Fruit fly (Drosophila melanogaster) whole organism, adult: Measurements from ENCODE around the gene Ugt303B2.

Experiments
- CG5204 ChIP-seq: fragments of 200-800 bp; sonication (Bioruptor generic); optimal IDR thresholded peaks from 2 replicates; lab custom pipeline; 2016; ENCODE audit warnings: missing biosample characterization, missing genetic modification characterization
- cnc ChIP-seq, 2 experiments: fragments of >200 bp; optimal IDR thresholded peaks; 2 replicates each; lab custom pipeline; 2017

DNA sequence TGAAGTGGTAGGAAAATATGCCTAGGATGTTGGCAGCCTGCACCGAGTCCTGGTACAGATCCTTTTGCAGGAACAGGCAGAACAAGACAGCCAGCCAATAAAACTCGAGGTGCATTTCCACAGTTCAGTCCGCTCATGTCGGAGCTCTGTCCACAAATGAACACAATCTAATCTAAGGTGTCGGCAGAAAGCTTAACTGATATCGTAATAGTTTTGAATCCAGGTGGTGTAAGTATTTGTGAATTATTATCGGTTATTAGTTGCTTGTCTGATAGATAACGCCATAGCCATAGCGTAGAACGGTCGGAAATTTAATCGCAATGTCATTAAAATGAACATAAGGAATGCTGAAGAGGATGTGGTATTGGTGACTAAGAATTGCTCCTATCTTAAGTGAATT is 4.1 kb downstream of the Ugt303B2 start, which contains the start of gene Ugt303B3:
- TF ChIP-seq CG5204 (GFP tag; lab: Kevin White, UChicago): no peak
- TF ChIP-seq cnc (optimal IDR thresholded peaks at IDR 0.05; lab: Kevin White, UChicago): no peak
